Worm (Caenorhabditis elegans): Measurements from ENCODE around the gene B0273.1.

- TF ChIP-seq ceh-82 (tag; optimal IDR thresholded peaks at IDR 0.05): no peak
- no peak for TF ChIP-seq ztf-4 (tag; optimal IDR thresholded peaks at IDR 0.05)
- no peak for TF ChIP-seq blmp-1 (tag; optimal IDR thresholded peaks at IDR 0.05)
Observed at ce11 chrIV:5482231-5482630, 11.6 kb upstream of the B0273.1 start, which contains the start of gene T11F8.12.
